Fruit fly (Drosophila melanogaster): ENCODE measurements around the gene Septin1.

The Septin1 gene

dm6 chrX:21351210-21351824 lies 6.8 kb upstream of the Septin1 start:
- TF ChIP-seq CG6765 (GFP tag; optimal IDR thresholded peaks at IDR 0.05) (no peak), CG7271 (tag; optimal IDR thresholded peaks at IDR 0.05) (no peak), MESR4 (GFP tag; optimal IDR thresholded peaks at IDR 0.05) (peak; percentile 9), repo (GFP tag; optimal IDR thresholded peaks at IDR 0.05) (no peak), CG18764 (GFP tag; optimal IDR thresholded peaks at IDR 0.05) (no peak), MBD-R2 (GFP tag; IDR thresholded peaks at IDR 0.05) (peak; percentile 55), Ets65A (GFP tag) (peak; percentile 35), Hand (GFP tag; optimal IDR thresholded peaks at IDR 0.05) (no peak), CG17361 (GFP tag; IDR thresholded peaks at IDR 0.05) (no peak), CG7357 (GFP tag; IDR thresholded peaks at IDR 0.05) (no peak), CG8765 (GFP tag; IDR thresholded peaks at IDR 0.05) (no peak), CG14965 (GFP tag; optimal IDR thresholded peaks at IDR 0.05; ENCODE audit: borderline replicate concordance) (no peak), Drgx (GFP tag; IDR thresholded peaks at IDR 0.05) (no peak), Dip2 (GFP tag; IDR thresholded peaks at IDR 0.05) (no peak), chm (GFP tag; IDR thresholded peaks at IDR 0.05) (no peak), Gsc (GFP tag; IDR thresholded peaks at IDR 0.05) (no peak), CG1832 (GFP tag; optimal IDR thresholded peaks at IDR 0.05) (no peak), CG14710 (tag; optimal IDR thresholded peaks at IDR 0.05) (no peak), CHES-1-like (GFP tag; optimal IDR thresholded peaks at IDR 0.05) (no peak), CG4360 (GFP tag; IDR thresholded peaks at IDR 0.05) (peak; percentile 40; the same call in 1 of the 2 replicates), row (GFP tag; IDR thresholded peaks at IDR 0.05) (peak; percentile 51; the same call in 2 of the 3 replicates), Lpt (GFP tag; optimal IDR thresholded peaks at IDR 0.05) (no peak), Eip74EF (GFP tag; optimal IDR thresholded peaks at IDR 0.05) (no peak), grau (tag; optimal IDR thresholded peaks at IDR 0.05) (peak; percentile 15), chinmo (GFP tag; IDR thresholded peaks at IDR 0.05; ENCODE audit: partially characterized antibody) (no peak), NfI (GFP tag; optimal IDR thresholded peaks at IDR 0.05) (no peak), Doc3 (GFP tag; IDR thresholded peaks at IDR 0.05; ENCODE audit: partially characterized antibody) (no peak), sens (GFP tag) (peak; percentile 63), Sry-β (GFP tag; optimal IDR thresholded peaks at IDR 0.05) (peak; percentile 89), onecut (GFP tag; IDR thresholded peaks at IDR 0.05) (peak; percentile 99), zen (tag; optimal IDR thresholded peaks at IDR 0.05) (no peak), cg (GFP tag; optimal IDR thresholded peaks at IDR 0.05) (peak; percentile 77)

DNA sequence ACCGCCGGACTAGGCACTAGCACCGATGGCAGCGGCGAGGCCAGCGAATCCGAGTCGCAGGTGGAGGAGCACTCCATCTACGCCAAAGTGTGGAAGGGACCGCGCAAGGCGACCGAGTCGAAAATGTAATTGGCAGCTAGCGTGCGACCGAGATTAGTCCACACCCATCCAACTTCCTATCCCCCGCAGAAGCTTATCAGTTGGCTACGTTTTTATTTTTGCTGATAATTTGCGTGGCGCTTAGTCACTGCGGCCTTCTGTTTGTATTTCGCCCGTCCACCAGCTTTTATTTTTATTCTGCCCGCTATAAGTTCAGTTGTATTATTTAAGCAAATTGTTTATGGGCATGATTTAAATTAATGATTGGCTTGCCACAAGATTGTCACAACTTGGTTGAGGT lies 4.5 kb upstream of the Septin1 start:
- TF ChIP-seq peb (GFP tag; IDR thresholded peaks at IDR 0.05): no peak
- no peak for TF ChIP-seq CG15514 (GFP tag; optimal IDR thresholded peaks at IDR 0.05)
- TF ChIP-seq CHES-1-like (GFP tag; optimal IDR thresholded peaks at IDR 0.05): no peak
- no peak for TF ChIP-seq CG12236 (GFP tag; optimal IDR thresholded peaks at IDR 0.05)
- no peak for TF ChIP-seq CG13296 (GFP tag; optimal IDR thresholded peaks at IDR 0.05)
- TF ChIP-seq CG4328 (GFP tag; optimal IDR thresholded peaks at IDR 0.05): no peak
- no peak for TF ChIP-seq Vsx1 (GFP tag; optimal IDR thresholded peaks at IDR 0.05)
- no peak for TF ChIP-seq so (GFP tag; IDR thresholded peaks at IDR 0.05)
- TF ChIP-seq CG3847 (GFP tag; IDR thresholded peaks at IDR 0.05): no peak
- TF ChIP-seq CG30020 (tag; optimal IDR thresholded peaks at IDR 0.05): no peak
- TF ChIP-seq sug (tag; optimal IDR thresholded peaks at IDR 0.05): peak; percentile 98
- TF ChIP-seq CG34376 (GFP tag; optimal IDR thresholded peaks at IDR 0.05): peak; percentile 29
- TF ChIP-seq fd96Cb (tag; optimal IDR thresholded peaks at IDR 0.05): no peak
- no peak for TF ChIP-seq tx (GFP tag; optimal IDR thresholded peaks at IDR 0.05)
- TF ChIP-seq CG4707 (GFP tag; optimal IDR thresholded peaks at IDR 0.05): no peak
- TF ChIP-seq CG7786 (GFP tag; optimal IDR thresholded peaks at IDR 0.05): no peak
- no peak for TF ChIP-seq CG14050 (GFP tag; IDR thresholded peaks at IDR 0.05)
- peak; percentile 71 for TF ChIP-seq exex (tag; optimal IDR thresholded peaks at IDR 0.05)
- TF ChIP-seq prd (optimal IDR thresholded peaks at IDR 0.05): no peak
- TF ChIP-seq prd (GFP tag; IDR thresholded peaks at IDR 0.05): no peak
- no peak for TF ChIP-seq aop (GFP tag; IDR thresholded peaks at IDR 0.05)
- TF ChIP-seq sr (GFP tag; IDR thresholded peaks at IDR 0.05): no peak

All from whole organism, embryonic.